Worm (Caenorhabditis elegans): ENCODE data around the gene cab-1.

cab-1 gene

ce11 chrX:12234424-12234823 is 21.7 kb upstream of the cab-1 start:
- TF ChIP-seq nhr-84 (tag; optimal IDR thresholded peaks at IDR 0.05) (no peak), efl-1 (optimal IDR thresholded peaks at IDR 0.05) (no peak), efl-1 (GFP tag; optimal IDR thresholded peaks at IDR 0.05 in 1 of 2) (peak in 1 of 2 experiments; percentile 20)

ce11 chrX:12230357-12230756 is 17.7 kb upstream of the cab-1 start:
- TF ChIP-seq elt-2 (tag; optimal IDR thresholded peaks at IDR 0.05) (peak; percentile 15), lir-3 (tag; optimal IDR thresholded peaks at IDR 0.05; ENCODE audit: poor library complexity) (no peak), nhr-84 (tag; optimal IDR thresholded peaks at IDR 0.05) (no peak)

ce11 chrX:12229651-12230050 is 16.9 kb upstream of the cab-1 start, which contains the start of gene cest-7:
Gene cest-7 (plus strand): TSS chrX:12229951.
- no peak for TF ChIP-seq lin-39 (tag; optimal IDR thresholded peaks at IDR 0.05)
- no peak for TF ChIP-seq nhr-85 (tag)
- TF ChIP-seq hlh-17 (GFP tag; optimal IDR thresholded peaks at IDR 0.05; ENCODE audit: borderline replicate concordance): no peak
- TF ChIP-seq unc-130 (tag; optimal IDR thresholded peaks at IDR 0.05): no peak
- TF ChIP-seq unc-62 (GFP tag; optimal IDR thresholded peaks at IDR 0.05): no peak
- TF ChIP-seq lin-35 (GFP tag; optimal IDR thresholded peaks at IDR 0.05): no peak
- no peak for TF ChIP-seq lsy-2 (tag; optimal IDR thresholded peaks at IDR 0.05)
- no peak for TF ChIP-seq egl-27 (tag; optimal IDR thresholded peaks at IDR 0.05)
- no peak for TF ChIP-seq nhr-47 (tag; optimal IDR thresholded peaks at IDR 0.05)
- TF ChIP-seq nhr-237 (tag; optimal IDR thresholded peaks at IDR 0.05): no peak
- TF ChIP-seq mep-1 (tag; optimal IDR thresholded peaks at IDR 0.05): no peak
- TF ChIP-seq fkh-4 (tag; optimal IDR thresholded peaks at IDR 0.05; ENCODE audit: borderline replicate concordance): no peak
- TF ChIP-seq mab-9 (GFP tag; IDR thresholded peaks at IDR 0.05): no peak
- no peak for TF ChIP-seq tbx-2 (tag; optimal IDR thresholded peaks at IDR 0.05)
- no peak for TF ChIP-seq nhr-90 (tag; optimal IDR thresholded peaks at IDR 0.05; ENCODE audit: poor library complexity)
- no peak for TF ChIP-seq rnt-1 (tag; optimal IDR thresholded peaks at IDR 0.05)
- no peak for TF ChIP-seq jun-1 (tag; optimal IDR thresholded peaks at IDR 0.05)
- no peak for TF ChIP-seq elt-2 (tag; optimal IDR thresholded peaks at IDR 0.05)

- TF ChIP-seq nhr-76 (tag; optimal IDR thresholded peaks at IDR 0.05) (no peak), mab-9 (GFP tag; IDR thresholded peaks at IDR 0.05) (no peak), lin-13 (GFP tag; optimal IDR thresholded peaks at IDR 0.05) (no peak), zip-4 (GFP tag; optimal IDR thresholded peaks at IDR 0.05) (no peak), isw-1 (GFP tag; IDR thresholded peaks at IDR 0.05) (no peak), C34B4.2 (tag; optimal IDR thresholded peaks at IDR 0.05) (no peak), ztf-4 (tag; optimal IDR thresholded peaks at IDR 0.05) (no peak), nhr-71 (tag; optimal IDR thresholded peaks at IDR 0.05) (no peak), ceh-63 (GFP tag; optimal IDR thresholded peaks at IDR 0.05) (no peak), dsc-1 (tag; optimal IDR thresholded peaks at IDR 0.05) (no peak), sup-37 (GFP tag; optimal IDR thresholded peaks at IDR 0.05) (no peak), fos-1 (tag; optimal IDR thresholded peaks at IDR 0.05) (no peak), jun-1 (tag; optimal IDR thresholded peaks at IDR 0.05) (no peak), ceh-82 (tag; optimal IDR thresholded peaks at IDR 0.05) (no peak), fkh-8 (tag; optimal IDR thresholded peaks at IDR 0.05) (no peak), C04F5.9 (tag; optimal IDR thresholded peaks at IDR 0.05) (no peak), lin-15B (tag; optimal IDR thresholded peaks at IDR 0.05) (no peak)
Measured at ce11 chrX:12227130-12227529, 14.4 kb upstream of the cab-1 start.

ce11 chrX:12225970-12226369 is 13.3 kb upstream of the cab-1 start, which contains the start of gene cest-9.1:
Gene cest-9.1 (plus strand): TSS chrX:12226182.
- TF ChIP-seq jun-1 (tag; optimal IDR thresholded peaks at IDR 0.05) (no peak), skn-1 (tag; optimal IDR thresholded peaks at IDR 0.05) (no peak), efl-1 (optimal IDR thresholded peaks at IDR 0.05) (no peak), efl-1 (GFP tag; optimal IDR thresholded peaks at IDR 0.05 in 1 of 2) (peak in 1 of 2 experiments; percentile 32), C16A3.4 (tag; optimal IDR thresholded peaks at IDR 0.05) (no peak), elt-2 (tag; optimal IDR thresholded peaks at IDR 0.05) (peak; percentile 23)

Measured in whole organism, L1 larva.